Worm (Caenorhabditis elegans): ENCODE results near the gene unc-3.

- no peak for TF ChIP-seq ceh-82 (tag; optimal IDR thresholded peaks at IDR 0.05)
- no peak for TF ChIP-seq snpc-4 (tag; optimal IDR thresholded peaks at IDR 0.05)
- TF ChIP-seq ztf-11 (tag; optimal IDR thresholded peaks at IDR 0.05) = no peak
- no peak for TF ChIP-seq unc-62 (GFP tag; optimal IDR thresholded peaks at IDR 0.05)
- no peak for TF ChIP-seq F13H6.1 (tag; optimal IDR thresholded peaks at IDR 0.05)
- TF ChIP-seq nhr-237 (tag; optimal IDR thresholded peaks at IDR 0.05) = no peak
- no peak for TF ChIP-seq nhr-77 (tag; optimal IDR thresholded peaks at IDR 0.05)
- no peak for TF ChIP-seq unc-39 (tag; optimal IDR thresholded peaks at IDR 0.05)
- TF ChIP-seq lin-13 (GFP tag; optimal IDR thresholded peaks at IDR 0.05) = no peak
- no peak for TF ChIP-seq R02D3.7 (tag; optimal IDR thresholded peaks at IDR 0.05)
These were observed 17.9 kb downstream of the unc-3 start for ce11 chrX:14791195-14791739.
